Fruit fly (Drosophila melanogaster): ENCODE results near the gene dally.

- TF ChIP-seq CG8478 (optimal IDR thresholded peaks at IDR 0.05) (no peak), psq (optimal IDR thresholded peaks at IDR 0.05) (no peak), pan (optimal IDR thresholded peaks at IDR 0.05) (no peak)
Measured at dm6 chr3L:8802064-8802463, 25.2 kb upstream of the dally start, which contains the start of the genes CG13311 and CG34426.
